Fruit fly (Drosophila melanogaster) whole organism, embryonic: ENCODE results near the gene Idua.

Experiments used
- CG10366 ChIP-seq: fragments of 200-800 bp; sonication (Bioruptor generic); IDR thresholded peaks from 2 replicates; pipeline ENCODE4 v1.3.6; 2022; ENCODE audit warnings: missing biosample characterization, missing genetic modification characterization
- CG10654 ChIP-seq: fragments of 200-800 bp; sonication (Bioruptor generic); optimal IDR thresholded peaks from 2 replicates; lab custom pipeline; 2016; ENCODE audit warnings: missing biosample characterization, missing genetic modification characterization
- CG11723 ChIP-seq: fragments of 200-800 bp; sonication (Bioruptor generic); optimal IDR thresholded peaks from 2 replicates; lab custom pipeline; 2017; ENCODE audit warnings: missing biosample characterization, mild to moderate bottlenecking, missing genetic modification characterization
- CG12942 ChIP-seq: fragments of 200-800 bp; sonication (Bioruptor generic); optimal IDR thresholded peaks from 3 replicates; lab custom pipeline; 2016; ENCODE audit warnings: missing biosample characterization, missing genetic modification characterization
- CG13123 ChIP-seq: fragments of 200-800 bp; sonication (Bioruptor generic); optimal IDR thresholded peaks from 2 replicates; lab custom pipeline; 2016; ENCODE audit warnings: missing biosample characterization, missing genetic modification characterization
- CG14710 ChIP-seq: fragments of 200-800 bp; sonication (Bioruptor generic); optimal IDR thresholded peaks from 3 replicates; lab custom pipeline; 2019; ENCODE audit warnings: missing biosample characterization, mild to moderate bottlenecking, missing genetic modification characterization, moderate library complexity
- CG15696 ChIP-seq: fragments of 200-800 bp; sonication (Bioruptor generic); optimal IDR thresholded peaks from 2 replicates; lab custom pipeline; 2019; ENCODE audit warnings: missing biosample characterization, mild to moderate bottlenecking, missing genetic modification characterization, moderate library complexity
- CG18476 ChIP-seq: fragments of 200-800 bp; sonication (Bioruptor generic); optimal IDR thresholded peaks from 2 replicates; lab custom pipeline; 2016; ENCODE audit warnings: missing biosample characterization, mild to moderate bottlenecking, missing genetic modification characterization
- CG4424 ChIP-seq: fragments of 200-800 bp; sonication (Bioruptor generic); optimal IDR thresholded peaks from 3 replicates; lab custom pipeline; 2016; ENCODE audit warnings: missing biosample characterization, missing genetic modification characterization
- CG4617 ChIP-seq: fragments of 200-800 bp; sonication (Bioruptor generic); optimal IDR thresholded peaks from 3 replicates; lab custom pipeline; 2016; ENCODE audit warnings: missing biosample characterization, missing genetic modification characterization, borderline replicate concordance
- CG6791 ChIP-seq: fragments of 200-800 bp; sonication (Bioruptor generic); IDR thresholded peaks from 3 replicates; pipeline ENCODE4 v1.3.6; 2022; ENCODE audit warnings: missing biosample characterization, missing genetic modification characterization; ENCODE audit not compliant: partially characterized antibody
- CG6854 ChIP-seq: fragments of 200-800 bp; sonication (Bioruptor generic); optimal IDR thresholded peaks from 3 replicates; lab custom pipeline; 2017; ENCODE audit warnings: missing biosample characterization, mild to moderate bottlenecking, missing genetic modification characterization
- CG8290 ChIP-seq, 3 experiments: fragments of 200-800 bp; sonication (Bioruptor generic); optimal IDR thresholded peaks; 2 replicates each; lab custom pipeline; 2016 to 2019; ENCODE audit warnings: missing biosample characterization in 3 of 3, missing genetic modification characterization in 3 of 3, mild to moderate bottlenecking in 2 of 3, moderate library complexity in 1 of 3
- CG9215 ChIP-seq: fragments of 200-800 bp; sonication (Bioruptor generic); IDR thresholded peaks from 2 replicates; pipeline ENCODE4 v1.3.6; 2022; ENCODE audit warnings: missing biosample characterization, missing genetic modification characterization
- CG9817 ChIP-seq: fragments of 200-800 bp; sonication (Bioruptor generic); optimal IDR thresholded peaks from 2 replicates; lab custom pipeline; 2018; ENCODE audit warnings: missing biosample characterization, mild to moderate bottlenecking, missing genetic modification characterization, moderate library complexity
- Gsc ChIP-seq: fragments of 200-800 bp; sonication (Bioruptor generic); IDR thresholded peaks from 2 replicates; pipeline ENCODE4 v1.3.6; 2022; ENCODE audit warnings: missing biosample characterization, missing genetic modification characterization
- Gug ChIP-seq: fragments of 200-800 bp; sonication (Bioruptor generic); IDR thresholded peaks from 4 replicates; pipeline ENCODE4 v1.3.6; 2022; ENCODE audit warnings: missing biosample characterization, missing genetic modification characterization
- Hr39 ChIP-seq: fragments of >200 bp; optimal IDR thresholded peaks from 2 replicates; lab custom pipeline; 2017
- Hr51 ChIP-seq, 2 experiments: fragments of 200-800 bp; sonication (Bioruptor generic); optimal IDR thresholded peaks; 2 replicates in 1 of 2; 3 replicates in 1 of 2; lab custom pipeline; 2016 to 2018; ENCODE audit warnings: missing biosample characterization in 2 of 2, missing genetic modification characterization in 2 of 2, mild to moderate bottlenecking in 1 of 2, moderate library complexity in 1 of 2
- MBD-R2 ChIP-seq: fragments of 200-800 bp; sonication (Bioruptor generic); IDR thresholded peaks from 2 replicates; pipeline ENCODE4 v1.3.6; 2022; ENCODE audit warnings: missing biosample characterization, missing genetic modification characterization
- Scr ChIP-seq: fragments of 200-800 bp; sonication (Bioruptor generic); IDR thresholded peaks from 2 replicates; pipeline ENCODE4 v1.3.6; 2022; ENCODE audit warnings: missing biosample characterization, missing genetic modification characterization; ENCODE audit not compliant: partially characterized antibody
- Six4 ChIP-seq: fragments of 200-800 bp; sonication (Bioruptor generic); optimal IDR thresholded peaks from 2 replicates; lab custom pipeline; 2016; ENCODE audit warnings: missing biosample characterization, missing genetic modification characterization
- Spps ChIP-seq: fragments of 200-800 bp; sonication (Bioruptor generic); optimal IDR thresholded peaks from 2 replicates; lab custom pipeline; 2018; ENCODE audit warnings: missing biosample characterization, mild to moderate bottlenecking, missing genetic modification characterization
- dpn ChIP-seq, 2 experiments: fragments of 200-800 bp; sonication (Bioruptor generic); optimal IDR thresholded peaks; 3 replicates each; lab custom pipeline; 2016; ENCODE audit warnings: missing biosample characterization in 2 of 2, missing genetic modification characterization in 2 of 2
- esg ChIP-seq: fragments of 200-800 bp; sonication (Bioruptor generic); conservative IDR thresholded peaks from 2 replicates; pipeline ENCODE4 v1.3.6; 2022; ENCODE audit warnings: missing biosample characterization, missing genetic modification characterization
- hbn ChIP-seq: fragments of 200-800 bp; sonication (Bioruptor generic); IDR thresholded peaks from 2 replicates; pipeline ENCODE4 v1.3.6; 2022; ENCODE audit warnings: missing biosample characterization, missing genetic modification characterization; ENCODE audit not compliant: partially characterized antibody
- her ChIP-seq: fragments of 200-800 bp; sonication (Bioruptor generic); optimal IDR thresholded peaks from 2 replicates; lab custom pipeline; 2016; ENCODE audit warnings: missing biosample characterization, missing genetic modification characterization
- hth ChIP-seq: fragments of >200 bp; optimal IDR thresholded peaks from 2 replicates; lab custom pipeline; 2017; ENCODE audit warnings: inconsistent platforms
- knrl ChIP-seq: fragments of 200-800 bp; sonication (Bioruptor generic); IDR thresholded peaks from 3 replicates; pipeline ENCODE4 v1.3.6; 2022; ENCODE audit warnings: missing biosample characterization, missing genetic modification characterization; ENCODE audit not compliant: partially characterized antibody
- lilli ChIP-seq: fragments of 200-800 bp; sonication (Bioruptor generic); optimal IDR thresholded peaks from 3 replicates; lab custom pipeline; 2016; ENCODE audit warnings: missing biosample characterization, missing genetic modification characterization
- lmd ChIP-seq: fragments of 200-800 bp; sonication (Bioruptor generic); IDR thresholded peaks from 2 replicates; pipeline ENCODE4 v1.3.6; 2022; ENCODE audit warnings: missing biosample characterization, missing genetic modification characterization
- pan ChIP-seq, 4 experiments: fragments of >200 bp in 3 of 4; fragments of 200-800 bp in 1 of 4; sonication (Bioruptor generic) in 1 of 4; optimal IDR thresholded peaks in 3 of 4; IDR thresholded peaks in 1 of 4; 2 replicates each; pipeline versions ENCODE4 v1.3.6 to Lab custom; 2017 to 2022; ENCODE audit warnings: missing biosample characterization in 2 of 4, missing genetic modification characterization in 2 of 4, mixed read lengths in 1 of 4
- phol ChIP-seq: fragments of 200-800 bp; sonication (Bioruptor generic); optimal IDR thresholded peaks from 3 replicates; lab custom pipeline; 2018; ENCODE audit warnings: missing biosample characterization, mild to moderate bottlenecking, missing genetic modification characterization, moderate library complexity
- pzg ChIP-seq: fragments of 200-800 bp; sonication (Bioruptor generic); optimal IDR thresholded peaks from 3 replicates; lab custom pipeline; 2018; ENCODE audit warnings: missing biosample characterization, mild to moderate bottlenecking, missing genetic modification characterization, moderate library complexity
- ranshi ChIP-seq: fragments of 200-800 bp; sonication (Bioruptor generic); IDR thresholded peaks from 2 replicates; pipeline ENCODE4 v1.3.6; 2022; ENCODE audit warnings: missing biosample characterization, missing genetic modification characterization
- sd ChIP-seq: fragments of 200-800 bp; sonication (Bioruptor generic); optimal IDR thresholded peaks from 3 replicates; lab custom pipeline; 2018; ENCODE audit warnings: missing biosample characterization, mild to moderate bottlenecking, missing genetic modification characterization, moderate library complexity
- sens ChIP-seq: fragments of 200-800 bp; sonication (Bioruptor generic); peaks from one replicate; lab custom pipeline; 2016; ENCODE audit warnings: missing biosample characterization, missing genetic modification characterization
- tap ChIP-seq: fragments of 200-800 bp; optimal IDR thresholded peaks from 3 replicates; lab custom pipeline; 2019; ENCODE audit warnings: missing biosample characterization, mild to moderate bottlenecking, missing genetic modification characterization, moderate library complexity
- zen ChIP-seq: fragments of 200-800 bp; sonication (Bioruptor generic); optimal IDR thresholded peaks from 3 replicates; lab custom pipeline; 2018; ENCODE audit warnings: missing biosample characterization, mild to moderate bottlenecking, missing genetic modification characterization, moderate library complexity
- zfh1 ChIP-seq: fragments of 200-800 bp; sonication (Bioruptor generic); IDR thresholded peaks from 3 replicates; pipeline ENCODE4 v1.3.6; 2022; ENCODE audit warnings: missing biosample characterization, missing genetic modification characterization

Idua gene

dm6 chr2L:11091111-11091510, 21.8 kb downstream of the Idua start, which contains the start of gene Wdr59 (continued):
- TF ChIP-seq esg (GFP tag; lab: Robert Waterston, UW) (0 out of 2 replicates have a peak, but pooled peaks have one; percentile 9), CG6854 (GFP tag; lab: Kevin White, UChicago) (no peak), zen (tag; lab: Kevin White, UChicago) (peak; percentile 42), pzg (peak; percentile 47), pan (optimal IDR thresholded peaks at IDR 0.05; lab: Kevin White, UChicago) (no peak), pan (GFP tag; optimal IDR thresholded peaks at IDR 0.05 in 1 of 2, IDR thresholded peaks at IDR 0.05 in 1 of 2) (peak in 1 of 2 experiments; percentile 25), zfh1 (GFP tag; lab: Robert Waterston, UW) (peak; percentile 52; the same call in 2 of the 3 replicates), CG13123 (no peak), Hr39 (no peak), Spps (tag; lab: Kevin White, UChicago) (peak; percentile 12), Gsc (no peak), Gug (GFP tag; lab: Robert Waterston, UW) (peak; percentile 22; the same call in 1 of the 4 replicates), CG14710 (tag; lab: Kevin White, UChicago) (peak; percentile 77), tap (tag; lab: Kevin White, UChicago) (no peak), hth (lab: Kevin White, UChicago) (no peak), phol (peak; percentile 68), sens (GFP tag; lab: Kevin White, UChicago) (peak; percentile 80), CG4424 (peak; percentile 43), CG12942 (peak; percentile 16), CG11723 (no peak), CG9817 (tag; lab: Kevin White, UChicago) (peak; percentile 42), her (no peak), CG9215 (GFP tag; lab: Robert Waterston, UW) (no peak), Six4 (GFP tag; lab: Kevin White, UChicago) (peak; percentile 47), CG6791 (GFP tag; lab: Robert Waterston, UW) (peak; percentile 48; the same call in 1 of the 3 replicates), knrl (GFP tag; lab: Robert Waterston, UW) (peak; percentile 72), CG10366 (GFP tag; lab: Robert Waterston, UW) (peak; percentile 35; the same call in 1 of the 2 replicates), lilli (GFP tag; lab: Kevin White, UChicago) (peak; percentile 52), Hr51 (GFP tag; optimal IDR thresholded peaks at IDR 0.05; lab: Kevin White, UChicago) (peak in 1 of 2 experiments; percentile 11), CG4617 (GFP tag; lab: Kevin White, UChicago) (peak; percentile 35), lmd (GFP tag; lab: Robert Waterston, UW) (peak; percentile 16; the same call in 1 of the 2 replicates), MBD-R2 (GFP tag; lab: Robert Waterston, UW) (peak; percentile 49; the same call in 1 of the 2 replicates), CG8290 (GFP tag; optimal IDR thresholded peaks at IDR 0.05; lab: Kevin White, UChicago) (peak; percentile 28), CG8290 (tag; optimal IDR thresholded peaks at IDR 0.05; lab: Kevin White, UChicago) (no peak), CG18476 (GFP tag; lab: Kevin White, UChicago) (peak; percentile 39), CG10654 (GFP tag; lab: Kevin White, UChicago) (peak; percentile 8), CG15696 (tag; lab: Kevin White, UChicago) (peak; percentile 33), dpn (GFP tag; optimal IDR thresholded peaks at IDR 0.05; lab: Kevin White, UChicago) (peak; percentile 22 to 50), hbn (GFP tag; lab: Robert Waterston, UW) (peak; percentile 77), Scr (peak; percentile 81), sd (tag; lab: Kevin White, UChicago) (no peak), ranshi (GFP tag; lab: Robert Waterston, UW) (0 out of 2 replicates have a peak, but pooled peaks have one; percentile 17)
